Worm (Caenorhabditis elegans) whole organism, early embryonic: ENCODE measurements around the gene T21B4.3.
"Not testable (repeated sequence)": the region's sequence is repeated elsewhere in the genome, so short reads cannot be mapped to it uniquely, and the experiment has no call there.

Experiments used
- B0310.2 ChIP-seq: sonication (generic microtip); optimal IDR thresholded peaks from 2 replicates; lab custom pipeline; 2016; ENCODE audit warnings: mild to moderate bottlenecking, missing genetic modification characterization, missing compliant biosample characterization
- F13C5.2 ChIP-seq: sonication (generic microtip); optimal IDR thresholded peaks from 2 replicates; lab custom pipeline; 2017; ENCODE audit warnings: mild to moderate bottlenecking, missing genetic modification characterization, inconsistent platforms, missing compliant biosample characterization
- aly-1 ChIP-seq: sonication (generic microtip); optimal IDR thresholded peaks from 2 replicates; lab custom pipeline; 2016; ENCODE audit warnings: missing genetic modification characterization, missing compliant biosample characterization
- ama-1 ChIP-seq: fragments of 150-350 bp; optimal IDR thresholded peaks from 2 replicates; lab custom pipeline; 2014
- ceh-13 ChIP-seq: fragments of 200-800 bp; sonication (Bioruptor generic); optimal IDR thresholded peaks from 2 replicates; lab custom pipeline; 2018; ENCODE audit warnings: mild to moderate bottlenecking, missing genetic modification characterization, missing compliant biosample characterization
- ceh-36 ChIP-seq: sonication (generic microtip); optimal IDR thresholded peaks from 2 replicates; lab custom pipeline; 2016; ENCODE audit warnings: missing genetic modification characterization, inconsistent platforms, missing compliant biosample characterization
- ets-7 ChIP-seq: sonication (generic microtip); optimal IDR thresholded peaks from 2 replicates; lab custom pipeline; 2016; ENCODE audit warnings: missing genotype, missing genetic modification characterization, missing compliant biosample characterization
- flt-1 ChIP-seq: fragments of 200-800 bp; sonication (Bioruptor generic); IDR thresholded peaks from 2 replicates; pipeline ENCODE4 v1.3.6; 2022; ENCODE audit warnings: missing genetic modification characterization, missing compliant biosample characterization
- hmbx-1 ChIP-seq: sonication (generic microtip); optimal IDR thresholded peaks from 2 replicates; lab custom pipeline; 2016; ENCODE audit warnings: mild to moderate bottlenecking, missing genetic modification characterization, missing compliant biosample characterization
- hmg-4 ChIP-seq: fragments of 200-800 bp; sonication (Bioruptor generic); optimal IDR thresholded peaks from 2 replicates; lab custom pipeline; 2018; ENCODE audit warnings: mild to moderate bottlenecking, missing genetic modification characterization, missing compliant biosample characterization
- hnd-1 ChIP-seq: sonication (generic microtip); optimal IDR thresholded peaks from 2 replicates; lab custom pipeline; 2016; ENCODE audit warnings: missing genetic modification characterization, missing compliant biosample characterization
- pes-1 ChIP-seq: fragments of 200-800 bp; sonication (Bioruptor generic); IDR thresholded peaks from 2 replicates; pipeline ENCODE4 v1.3.6; 2022; ENCODE audit warnings: missing genetic modification reagents, missing genetic modification characterization, missing compliant biosample characterization
- scrt-1 ChIP-seq: fragments of 200-800 bp; sonication (Bioruptor generic); IDR thresholded peaks from 2 replicates; pipeline ENCODE4 v1.3.6; 2022; ENCODE audit warnings: missing genetic modification characterization, missing compliant biosample characterization
- sea-1 ChIP-seq: fragments of 200-800 bp; sonication (Bioruptor generic); conservative IDR thresholded peaks from 2 replicates; pipeline ENCODE4 v1.3.6; 2022; ENCODE audit warnings: missing genetic modification characterization, missing compliant biosample characterization
- tbx-11 ChIP-seq: fragments of 200-800 bp; sonication (Bioruptor generic); IDR thresholded peaks from 2 replicates; pipeline ENCODE4 v1.3.6; 2022; ENCODE audit warnings: missing genetic modification characterization, missing compliant biosample characterization
- tbx-37 ChIP-seq: fragments of 200-800 bp; sonication (Bioruptor generic); conservative IDR thresholded peaks from 2 replicates; pipeline ENCODE4 v1.3.6; 2022; ENCODE audit warnings: missing genetic modification reagents, missing genetic modification characterization, missing compliant biosample characterization
- tra-4 ChIP-seq: sonication (generic microtip); optimal IDR thresholded peaks from 2 replicates; lab custom pipeline; 2017; ENCODE audit warnings: missing genetic modification characterization, missing compliant biosample characterization

Gene T21B4.3

ce11 chrII:12496981-12497380 is at the start of gene T21B4.3:
Gene T21B4.3 (minus strand): TSS chrII:12497081.
- no peak for TF ChIP-seq sea-1 (GFP tag; lab: Robert Waterston, UW)

ce11 chrII:12546413-12546812 is 49.5 kb upstream of the T21B4.3 start, which contains the start of the genes F49C5.5 and F49C5.10:
Gene F49C5.5 (minus strand): TSS chrII:12546513.
Gene F49C5.10 (plus strand): TSS chrII:12546756.
- TF ChIP-seq aly-1 (tag; lab: Kevin White, UChicago) (no peak), hnd-1 (no peak), hmbx-1 (no peak), F13C5.2 (tag; lab: Kevin White, UChicago) (no peak), ceh-13 (GFP tag; lab: Kevin White, UChicago) (no peak), B0310.2 (tag; lab: Kevin White, UChicago) (no peak)

ce11 chrII:12544533-12544932 is 47.7 kb upstream of the T21B4.3 start, which contains the start of gene F49C5.9:
Gene F49C5.9 (minus strand): TSS chrII:12544633.
- TF ChIP-seq tbx-11 (GFP tag; lab: Robert Waterston, UW) = no peak
- TF ChIP-seq tbx-37 (GFP tag; lab: Robert Waterston, UW) = no peak
- no peak for TF ChIP-seq B0310.2 (tag; lab: Kevin White, UChicago)
- no peak for TF ChIP-seq hnd-1
- no peak for TF ChIP-seq scrt-1 (GFP tag; lab: Robert Waterston, UW)

ce11 chrII:12542594-12542997 is 45.7 kb upstream of the T21B4.3 start:
- no peak for TF ChIP-seq hmbx-1
- no peak for TF ChIP-seq ama-1 (lab: Kevin White, UChicago)
- TF ChIP-seq ceh-13 (GFP tag; lab: Kevin White, UChicago) = no peak
- TF ChIP-seq ceh-36 (tag; lab: Kevin White, UChicago) = no peak
- TF ChIP-seq scrt-1 (GFP tag; lab: Robert Waterston, UW) = no peak
- no peak for TF ChIP-seq flt-1 (GFP tag; lab: Robert Waterston, UW)
- TF ChIP-seq hmg-4 (GFP tag; lab: Kevin White, UChicago) = no peak
- no peak for TF ChIP-seq tra-4
- TF ChIP-seq sea-1 (GFP tag; lab: Robert Waterston, UW) = no peak
- no peak for TF ChIP-seq hnd-1
- TF ChIP-seq tbx-11 (GFP tag; lab: Robert Waterston, UW) = no peak
- TF ChIP-seq aly-1 (tag; lab: Kevin White, UChicago) = no peak
- no peak for TF ChIP-seq ets-7 (tag; lab: Kevin White, UChicago)
- no peak for TF ChIP-seq tbx-37 (GFP tag; lab: Robert Waterston, UW)

- no peak for TF ChIP-seq hnd-1
Measured at ce11 chrII:12539395-12539794, 42.5 kb upstream of the T21B4.3 start.

ce11 chrII:12536203-12536602 is 39.3 kb upstream of the T21B4.3 start, which contains the start of gene F49C5.3:
Gene F49C5.3 (plus strand): TSS chrII:12536503.
- not testable (repeated sequence) for TF ChIP-seq hmbx-1; aly-1 (tag; lab: Kevin White, UChicago); flt-1 (GFP tag; lab: Robert Waterston, UW)

- TF ChIP-seq ceh-36 (tag; lab: Kevin White, UChicago) (peak; percentile 59), tbx-37 (GFP tag; lab: Robert Waterston, UW) (no peak)
Measured at ce11 chrII:12535297-12535803, 38.5 kb upstream of the T21B4.3 start, which contains the start of gene nimk-1. Gene nimk-1 (plus strand): TSS chrII:12535753.

ce11 chrII:12530958-12531357 is 34.1 kb upstream of the T21B4.3 start, which contains the start of gene srx-120:
Gene srx-120 (plus strand): TSS chrII:12531258.
- TF ChIP-seq tra-4 (no peak), scrt-1 (GFP tag; lab: Robert Waterston, UW) (no peak), F13C5.2 (tag; lab: Kevin White, UChicago) (no peak), hmg-4 (GFP tag; lab: Kevin White, UChicago) (no peak), ceh-36 (tag; lab: Kevin White, UChicago) (no peak), ceh-13 (GFP tag; lab: Kevin White, UChicago) (no peak), B0310.2 (tag; lab: Kevin White, UChicago) (no peak), ets-7 (tag; lab: Kevin White, UChicago) (no peak)

- no peak for TF ChIP-seq tbx-11 (GFP tag; lab: Robert Waterston, UW)
- no peak for TF ChIP-seq pes-1 (GFP tag; lab: Robert Waterston, UW)
- TF ChIP-seq scrt-1 (GFP tag; lab: Robert Waterston, UW) = no peak
- TF ChIP-seq hmbx-1 = no peak
- no peak for TF ChIP-seq ceh-13 (GFP tag; lab: Kevin White, UChicago)
- TF ChIP-seq tbx-37 (GFP tag; lab: Robert Waterston, UW) = no peak
- TF ChIP-seq ama-1 (lab: Kevin White, UChicago) = no peak
- TF ChIP-seq hmg-4 (GFP tag; lab: Kevin White, UChicago) = no peak
- no peak for TF ChIP-seq B0310.2 (tag; lab: Kevin White, UChicago)
- TF ChIP-seq flt-1 (GFP tag; lab: Robert Waterston, UW) = no peak
- TF ChIP-seq F13C5.2 (tag; lab: Kevin White, UChicago) = no peak
- no peak for TF ChIP-seq sea-1 (GFP tag; lab: Robert Waterston, UW)
- no peak for TF ChIP-seq tra-4
Measured at ce11 chrII:12527947-12528346, 31.1 kb upstream of the T21B4.3 start, which contains the start of gene srx-119. Gene srx-119 (plus strand): TSS chrII:12528247.
